Worm (Caenorhabditis elegans) whole organism, L2 larva: ENCODE data around the gene C24H11.2.

ENCODE experiments used
- C34F6.9 ChIP-seq: fragments of 150-350 bp; optimal IDR thresholded peaks from 2 replicates; lab custom pipeline; 2014; ENCODE audit warnings: missing biosample characterization, missing genetic modification characterization
- F13H6.1 ChIP-seq: sonication (generic microtip); optimal IDR thresholded peaks from 2 replicates; lab custom pipeline; 2016; ENCODE audit warnings: missing genetic modification characterization, missing compliant biosample characterization
- R02D3.7 ChIP-seq: fragments of 150-350 bp; optimal IDR thresholded peaks from 2 replicates; lab custom pipeline; 2014; ENCODE audit warnings: missing biosample characterization, missing genetic modification characterization
- ZK546.5 ChIP-seq: sonication (generic microtip); optimal IDR thresholded peaks from 2 replicates; lab custom pipeline; 2017; ENCODE audit warnings: missing biosample characterization, missing genetic modification characterization
- aly-2 ChIP-seq: fragments of 150-350 bp; optimal IDR thresholded peaks from 2 replicates; lab custom pipeline; 2014; ENCODE audit warnings: missing biosample characterization, missing genetic modification characterization
- ama-1 ChIP-seq: fragments of 150-350 bp; optimal IDR thresholded peaks from 2 replicates; lab custom pipeline; 2018; ENCODE audit warnings: inconsistent platforms
- blmp-1 ChIP-seq: sonication (generic microtip); optimal IDR thresholded peaks from 2 replicates; lab custom pipeline; 2017; ENCODE audit warnings: missing genetic modification characterization, mild to moderate bottlenecking, missing compliant biosample characterization, antibody characterized with exemption, moderate library complexity; ENCODE audit not compliant: insufficient read depth
- ceh-16 ChIP-seq: fragments of 150-350 bp; optimal IDR thresholded peaks from 2 replicates; lab custom pipeline; 2014; ENCODE audit warnings: missing biosample characterization, missing genetic modification characterization
- ceh-82 ChIP-seq: fragments of 150-350 bp; optimal IDR thresholded peaks from 2 replicates; lab custom pipeline; 2014; ENCODE audit warnings: missing biosample characterization, missing genetic modification characterization
- crh-2 ChIP-seq: sonication (generic microtip); optimal IDR thresholded peaks from 2 replicates; lab custom pipeline; 2017; ENCODE audit warnings: missing biosample characterization, missing genetic modification characterization
- dmd-4 ChIP-seq: sonication (generic microtip); optimal IDR thresholded peaks from 2 replicates; lab custom pipeline; 2017; ENCODE audit warnings: missing biosample characterization, missing genetic modification characterization
- egl-27 ChIP-seq: sonication (generic microtip); optimal IDR thresholded peaks from 3 replicates; lab custom pipeline; 2017; ENCODE audit warnings: missing biosample characterization, missing genetic modification reagents, missing genetic modification characterization
- elt-1 ChIP-seq: fragments of 150-350 bp; optimal IDR thresholded peaks from 2 replicates; lab custom pipeline; 2014; ENCODE audit warnings: missing biosample characterization, missing genetic modification characterization
- fos-1 ChIP-seq: fragments of 150-350 bp; optimal IDR thresholded peaks from 2 replicates; lab custom pipeline; 2014; ENCODE audit warnings: missing biosample characterization, missing genetic modification characterization
- gmeb-1 ChIP-seq: fragments of 150-350 bp; optimal IDR thresholded peaks from 2 replicates; lab custom pipeline; 2014; ENCODE audit warnings: missing biosample characterization, missing genetic modification characterization
- lsy-2 ChIP-seq, 2 experiments: fragments of 150-350 bp in 1 of 2; sonication (generic microtip) in 1 of 2; optimal IDR thresholded peaks; 2 replicates each; lab custom pipeline; 2014 to 2017; ENCODE audit warnings: missing biosample characterization in 2 of 2, missing genetic modification characterization in 2 of 2
- mbf-1 ChIP-seq: sonication (generic microtip); optimal IDR thresholded peaks from 2 replicates; lab custom pipeline; 2017; ENCODE audit warnings: missing biosample characterization, missing genetic modification characterization
- nhr-23 ChIP-seq: fragments of 150-350 bp; optimal IDR thresholded peaks from 2 replicates; lab custom pipeline; 2014; ENCODE audit warnings: missing biosample characterization, missing genetic modification reagents, missing genetic modification characterization
- nhr-237 ChIP-seq: fragments of 150-350 bp; optimal IDR thresholded peaks from 2 replicates; lab custom pipeline; 2014; ENCODE audit warnings: missing biosample characterization, missing genetic modification characterization
- nhr-25 ChIP-seq: fragments of 150-350 bp; sonication (generic microtip); optimal IDR thresholded peaks from 3 replicates; lab custom pipeline; 2014; ENCODE audit warnings: missing biosample characterization, missing genetic modification characterization
- nhr-77 ChIP-seq: fragments of 150-350 bp; optimal IDR thresholded peaks from 2 replicates; lab custom pipeline; 2014; ENCODE audit warnings: missing biosample characterization, missing genetic modification characterization
- sem-4 ChIP-seq: fragments of 150-350 bp; optimal IDR thresholded peaks from 2 replicates; lab custom pipeline; 2014; ENCODE audit warnings: missing biosample characterization, missing genetic modification reagents, missing genetic modification characterization
- skn-1 ChIP-seq: sonication (generic microtip); optimal IDR thresholded peaks from 2 replicates; lab custom pipeline; 2017; ENCODE audit warnings: missing biosample characterization, missing genetic modification characterization
- sma-3 ChIP-seq: sonication (generic microtip); optimal IDR thresholded peaks from 2 replicates; lab custom pipeline; 2016; ENCODE audit warnings: missing genetic modification reagents, missing genetic modification characterization, missing compliant biosample characterization
- sma-9 ChIP-seq, 2 experiments: fragments of 150-350 bp in 1 of 2; sonication (generic microtip) in 1 of 2; optimal IDR thresholded peaks; 2 replicates each; lab custom pipeline; 2014 to 2016; ENCODE audit warnings: missing genetic modification characterization in 2 of 2, mild to moderate bottlenecking in 1 of 2, missing biosample characterization in 1 of 2, missing compliant biosample characterization in 1 of 2, missing genetic modification reagents in 1 of 2, moderate library complexity in 1 of 2
- snpc-4 ChIP-seq: fragments of 150-350 bp; optimal IDR thresholded peaks from 2 replicates; lab custom pipeline; 2014; ENCODE audit warnings: missing biosample characterization, missing genetic modification characterization
- unc-39 ChIP-seq: fragments of 150-350 bp; optimal IDR thresholded peaks from 2 replicates; lab custom pipeline; 2014; ENCODE audit warnings: missing biosample characterization, missing genetic modification characterization
- ztf-11 ChIP-seq: sonication (generic microtip); optimal IDR thresholded peaks from 2 replicates; lab custom pipeline; 2017; ENCODE audit warnings: missing biosample characterization, missing genetic modification characterization

Gene C24H11.2

DNA sequence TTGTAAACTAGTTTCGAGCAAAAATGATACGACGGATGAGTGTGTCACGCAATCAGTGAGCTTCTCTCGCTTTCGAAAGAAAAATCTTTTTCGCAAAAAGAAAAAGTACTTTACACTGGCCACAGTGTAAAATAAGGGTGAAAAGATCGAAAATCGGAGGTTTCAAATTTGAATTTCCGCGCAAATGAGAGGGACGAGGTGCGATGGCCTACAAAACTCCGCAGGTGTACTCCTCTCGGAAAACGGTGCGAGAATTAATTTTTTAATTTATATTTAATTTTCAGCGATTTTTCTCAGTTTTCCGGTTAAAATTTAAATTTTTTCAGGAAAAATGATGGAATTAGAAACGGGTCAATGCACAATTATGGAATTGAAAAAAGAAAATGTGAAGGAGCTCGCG is 45.4 kb downstream of the C24H11.2 start, which contains the start of gene mrt-2 (continued):
- TF ChIP-seq fos-1 (tag; lab: Kevin White, UChicago) (peak; percentile 17), ZK546.5 (no peak), aly-2 (no peak), F13H6.1 (tag; lab: Kevin White, UChicago) (peak; percentile 81), skn-1 (tag; lab: Kevin White, UChicago) (no peak), mbf-1 (tag; lab: Kevin White, UChicago) (no peak), gmeb-1 (peak; percentile 98), ceh-82 (tag; lab: Kevin White, UChicago) (no peak), nhr-23 (tag; lab: Kevin White, UChicago) (no peak), egl-27 (tag; lab: Kevin White, UChicago) (peak; percentile 48), ceh-16 (tag; lab: Kevin White, UChicago) (peak; percentile 46)

DNA sequence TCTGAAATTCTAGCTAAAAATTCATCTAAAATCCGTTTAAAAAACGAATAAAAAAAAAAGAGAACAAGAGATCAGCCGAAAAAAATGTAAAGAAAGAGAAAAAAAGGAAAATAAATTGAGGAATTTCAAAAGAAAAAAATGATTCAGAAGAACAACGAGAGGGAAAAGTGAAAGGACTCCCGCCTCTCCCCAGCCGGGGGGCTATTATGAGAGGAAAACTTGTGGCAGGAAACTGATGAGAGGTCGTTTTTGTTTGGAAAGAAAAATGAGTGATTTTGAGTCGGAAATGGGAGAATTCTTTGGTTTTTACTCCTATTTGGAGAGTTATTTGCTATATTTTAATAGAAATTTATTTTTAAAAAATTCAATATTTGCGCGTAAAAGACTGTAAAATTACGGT is 50.0 kb downstream of the C24H11.2 start:
- TF ChIP-seq blmp-1 (tag; lab: Kevin White, UChicago) (peak; percentile 69), sem-4 (tag; lab: Kevin White, UChicago) (peak; percentile 42), sma-3 (GFP tag; lab: Kevin White, UChicago) (no peak)

DNA sequence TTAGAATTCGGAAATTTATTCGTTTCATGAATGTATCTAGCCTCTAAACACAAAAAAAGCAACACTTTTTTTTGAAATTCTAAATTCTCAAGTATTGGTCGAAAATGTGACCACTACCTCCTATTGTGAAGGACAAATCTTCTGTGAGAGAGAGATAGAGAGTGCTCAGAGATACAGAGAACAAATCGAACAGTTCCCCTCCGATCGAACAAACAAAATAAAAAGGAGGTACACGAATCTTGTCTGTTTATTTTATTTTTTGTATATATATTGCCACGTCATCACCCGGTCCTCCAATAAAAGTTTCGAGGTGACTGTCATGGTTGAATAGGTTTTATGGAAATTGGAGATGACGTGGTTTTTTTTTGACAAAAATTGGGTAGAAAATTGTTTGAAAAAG is 51.3 kb downstream of the C24H11.2 start:
- TF ChIP-seq ztf-11 (tag; lab: Kevin White, UChicago) (no peak), sma-9 (GFP tag; optimal IDR thresholded peaks at IDR 0.05; lab: Kevin White, UChicago) (no peak), sma-9 (tag; optimal IDR thresholded peaks at IDR 0.05; lab: Kevin White, UChicago) (no peak), F13H6.1 (tag; lab: Kevin White, UChicago) (peak; percentile 19), elt-1 (tag; lab: Kevin White, UChicago) (no peak), nhr-25 (tag; lab: Kevin White, UChicago) (no peak), nhr-23 (tag; lab: Kevin White, UChicago) (no peak), mbf-1 (tag; lab: Kevin White, UChicago) (no peak), lsy-2 (tag; optimal IDR thresholded peaks at IDR 0.05; lab: Kevin White, UChicago) (no peak), crh-2 (peak; percentile 57), snpc-4 (tag; lab: Kevin White, UChicago) (no peak), C34F6.9 (peak; percentile 1), nhr-237 (tag; lab: Kevin White, UChicago) (no peak), nhr-77 (tag; lab: Kevin White, UChicago) (no peak), unc-39 (tag; lab: Kevin White, UChicago) (no peak), dmd-4 (tag; lab: Kevin White, UChicago) (no peak), R02D3.7 (no peak), ama-1 (no peak)
- TF ChIP-seq, all 48 proteins: peak for 3
